Fruit fly (Drosophila melanogaster) whole organism, embryonic: ENCODE measurements around the gene CG6481.

Experiments
- B-H1 ChIP-seq: fragments of 200-800 bp; sonication (Bioruptor generic); IDR thresholded peaks from 3 replicates; pipeline ENCODE4 v1.3.6; 2022; ENCODE audit warnings: missing biosample characterization, missing genetic modification characterization
- BEAF-32 ChIP-seq: fragments of 200-800 bp; sonication (Bioruptor generic); optimal IDR thresholded peaks from 3 replicates; lab custom pipeline; 2017; ENCODE audit warnings: missing biosample characterization, missing genetic modification characterization, mild to moderate bottlenecking, moderate library complexity, missing genetic modification reagents
- CG10462 ChIP-seq: fragments of 200-800 bp; sonication (Bioruptor generic); optimal IDR thresholded peaks from 2 replicates; lab custom pipeline; 2016; ENCODE audit warnings: missing biosample characterization, missing genetic modification characterization
- CG11247 ChIP-seq: fragments of 200-800 bp; sonication (Bioruptor generic); IDR thresholded peaks from 2 replicates; pipeline ENCODE4 v1.3.6; 2022; ENCODE audit warnings: missing biosample characterization, missing genetic modification characterization
- CG11696 ChIP-seq: fragments of 200-800 bp; sonication (Bioruptor generic); IDR thresholded peaks from 2 replicates; pipeline ENCODE4 v1.3.6; 2022; ENCODE audit warnings: missing biosample characterization, missing genetic modification characterization
- CG12104 ChIP-seq: fragments of 200-800 bp; sonication (Bioruptor generic); optimal IDR thresholded peaks from 3 replicates; lab custom pipeline; 2016; ENCODE audit warnings: missing biosample characterization, missing genetic modification characterization
- CG12155 ChIP-seq: fragments of 200-800 bp; sonication (Bioruptor generic); optimal IDR thresholded peaks from 3 replicates; lab custom pipeline; 2016; ENCODE audit warnings: missing biosample characterization, missing genetic modification characterization
- CG12391 ChIP-seq: fragments of 200-800 bp; sonication (Bioruptor generic); optimal IDR thresholded peaks from 3 replicates; lab custom pipeline; 2018; ENCODE audit warnings: missing biosample characterization, mild to moderate bottlenecking, missing genetic modification characterization, moderate library complexity
- CG12744 ChIP-seq: fragments of 200-800 bp; sonication (Bioruptor generic); optimal IDR thresholded peaks from 2 replicates; lab custom pipeline; 2016; ENCODE audit warnings: missing biosample characterization, missing genetic modification characterization
- CG1529 ChIP-seq: fragments of 200-800 bp; sonication (Bioruptor generic); optimal IDR thresholded peaks from 3 replicates; lab custom pipeline; 2018; ENCODE audit warnings: missing biosample characterization, missing genetic modification characterization
- CG15514 ChIP-seq: fragments of 200-800 bp; sonication (Bioruptor generic); optimal IDR thresholded peaks from 3 replicates; lab custom pipeline; 2017; ENCODE audit warnings: missing biosample characterization, missing genetic modification characterization, mild to moderate bottlenecking, moderate library complexity, missing genetic modification reagents
- CG18262 ChIP-seq: fragments of 200-800 bp; optimal IDR thresholded peaks from 3 replicates; lab custom pipeline; 2019; ENCODE audit warnings: missing biosample characterization, mild to moderate bottlenecking, missing genetic modification characterization, moderate library complexity
- CG2120 ChIP-seq: fragments of 200-800 bp; sonication (Bioruptor generic); optimal IDR thresholded peaks from 3 replicates; lab custom pipeline; 2016; ENCODE audit warnings: missing biosample characterization, missing genetic modification characterization
- CG2199 ChIP-seq: fragments of 200-800 bp; sonication (Bioruptor generic); IDR thresholded peaks from 3 replicates; pipeline ENCODE4 v1.3.6; 2022; ENCODE audit warnings: missing biosample characterization, missing genetic modification characterization
- CG3065 ChIP-seq: fragments of 200-800 bp; sonication (Bioruptor generic); optimal IDR thresholded peaks from 2 replicates; lab custom pipeline; 2016; ENCODE audit warnings: missing biosample characterization, missing genetic modification characterization
- CG32767 ChIP-seq: fragments of 200-800 bp; sonication (Bioruptor generic); IDR thresholded peaks from 2 replicates; pipeline ENCODE4 v1.3.6; 2022; ENCODE audit warnings: missing biosample characterization, missing genetic modification characterization
- CG32772 ChIP-seq: fragments of 200-800 bp; sonication (Bioruptor generic); IDR thresholded peaks from 2 replicates; pipeline ENCODE4 v1.3.6; 2022; ENCODE audit warnings: missing biosample characterization, missing genetic modification characterization
- CG34422 ChIP-seq: fragments of 200-800 bp; sonication (Bioruptor generic); IDR thresholded peaks from 3 replicates; pipeline ENCODE4 v1.3.6; 2022; ENCODE audit warnings: missing biosample characterization, missing genetic modification characterization
- CG4282 ChIP-seq: fragments of 200-800 bp; sonication (Bioruptor generic); optimal IDR thresholded peaks from 2 replicates; lab custom pipeline; 2016; ENCODE audit warnings: missing biosample characterization, missing genetic modification characterization
- CG4707 ChIP-seq: fragments of 200-800 bp; sonication (Bioruptor generic); optimal IDR thresholded peaks from 2 replicates; lab custom pipeline; 2018; ENCODE audit warnings: missing biosample characterization, mild to moderate bottlenecking, missing genetic modification characterization, moderate library complexity
- CG4854 ChIP-seq: fragments of 200-800 bp; sonication (Bioruptor generic); optimal IDR thresholded peaks from 2 replicates; lab custom pipeline; 2016; ENCODE audit warnings: missing biosample characterization, missing genetic modification characterization, inconsistent platforms
- CG5245 ChIP-seq: fragments of 200-800 bp; sonication (Bioruptor generic); optimal IDR thresholded peaks from 3 replicates; lab custom pipeline; 2016; ENCODE audit warnings: missing biosample characterization, missing genetic modification characterization
- CG7372 ChIP-seq: fragments of 200-800 bp; sonication (Bioruptor generic); IDR thresholded peaks from 2 replicates; pipeline ENCODE4 v1.3.6; 2022; ENCODE audit warnings: missing biosample characterization, missing genetic modification characterization
- CG7963 ChIP-seq: fragments of 200-800 bp; sonication (Bioruptor generic); IDR thresholded peaks from 3 replicates; pipeline ENCODE4 v1.3.6; 2022; ENCODE audit warnings: missing biosample characterization, missing genetic modification characterization; ENCODE audit not compliant: partially characterized antibody
- CG9727 ChIP-seq: fragments of 200-800 bp; sonication (Bioruptor generic); optimal IDR thresholded peaks from 3 replicates; lab custom pipeline; 2017; ENCODE audit warnings: missing biosample characterization, mild to moderate bottlenecking, missing genetic modification characterization
- Dfd ChIP-seq, 2 experiments: fragments of >200 bp; optimal IDR thresholded peaks; 2 replicates each; lab custom pipeline; 2017; ENCODE audit warnings: missing biosample characterization in 2 of 2, missing genetic modification characterization in 2 of 2
- Ets65A ChIP-seq: fragments of 200-800 bp; sonication (Bioruptor generic); peaks from one replicate; lab custom pipeline; 2016; ENCODE audit warnings: missing biosample characterization, missing genetic modification characterization
- Gsc ChIP-seq: fragments of 200-800 bp; sonication (Bioruptor generic); IDR thresholded peaks from 2 replicates; pipeline ENCODE4 v1.3.6; 2022; ENCODE audit warnings: missing biosample characterization, missing genetic modification characterization
- HHEX ChIP-seq: fragments of 200-800 bp; sonication (Bioruptor generic); optimal IDR thresholded peaks from 3 replicates; lab custom pipeline; 2017; ENCODE audit warnings: missing biosample characterization, mild to moderate bottlenecking, missing genetic modification characterization, missing genetic modification reagents
- Hr39 ChIP-seq: fragments of >200 bp; optimal IDR thresholded peaks from 2 replicates; lab custom pipeline; 2017
- Hr78 ChIP-seq, 2 experiments: fragments of 200-800 bp in 1 of 2; fragments of >200 bp in 1 of 2; sonication (Bioruptor generic) in 1 of 2; optimal IDR thresholded peaks; 2 replicates each; lab custom pipeline; 2017 to 2019; ENCODE audit warnings: missing biosample characterization in 2 of 2, missing genetic modification characterization in 2 of 2, mild to moderate bottlenecking in 1 of 2, moderate library complexity in 1 of 2
- Med ChIP-seq: fragments of 200-800 bp; sonication (Bioruptor generic); peaks from one replicate; lab custom pipeline; 2016; ENCODE audit warnings: missing biosample characterization, missing genetic modification characterization, mild to moderate bottlenecking, inconsistent platforms, moderate library complexity
- Nf-YC ChIP-seq: fragments of 200-800 bp; optimal IDR thresholded peaks from 3 replicates; lab custom pipeline; 2019; ENCODE audit warnings: missing biosample characterization, mild to moderate bottlenecking, missing genetic modification characterization, moderate library complexity
- Pdp1 ChIP-seq, 2 experiments: fragments of 200-800 bp; sonication (Bioruptor generic); optimal IDR thresholded peaks; 3 replicates each; lab custom pipeline; 2016; ENCODE audit warnings: missing biosample characterization in 2 of 2, missing genetic modification characterization in 2 of 2, mild to moderate bottlenecking in 1 of 2, moderate library complexity in 1 of 2
- Ravus ChIP-seq: fragments of 200-800 bp; sonication (Bioruptor generic); IDR thresholded peaks from 2 replicates; pipeline ENCODE4 v1.3.6; 2022; ENCODE audit warnings: missing biosample characterization, missing genetic modification characterization
- Sox102F ChIP-seq: fragments of 200-800 bp; sonication (Bioruptor generic); optimal IDR thresholded peaks from 2 replicates; lab custom pipeline; 2018; ENCODE audit warnings: missing biosample characterization, mild to moderate bottlenecking, missing genetic modification characterization, moderate library complexity
- az2 ChIP-seq: fragments of 200-800 bp; sonication (Bioruptor generic); optimal IDR thresholded peaks from 3 replicates; lab custom pipeline; 2016; ENCODE audit warnings: missing biosample characterization, missing genetic modification characterization
- emc ChIP-seq: fragments of 200-800 bp; sonication (Bioruptor generic); optimal IDR thresholded peaks from 2 replicates; lab custom pipeline; 2016; ENCODE audit warnings: missing biosample characterization, missing genetic modification characterization
- gfzf ChIP-seq: fragments of 200-800 bp; sonication (Bioruptor generic); optimal IDR thresholded peaks from 2 replicates; lab custom pipeline; 2016; ENCODE audit warnings: missing biosample characterization, mild to moderate bottlenecking, missing genetic modification characterization, moderate library complexity
- gro ChIP-seq: fragments of 200-800 bp; sonication (Bioruptor generic); optimal IDR thresholded peaks from 2 replicates; lab custom pipeline; 2016; ENCODE audit warnings: missing biosample characterization, missing genetic modification characterization
- mam ChIP-seq: fragments of 200-800 bp; sonication (Bioruptor generic); optimal IDR thresholded peaks from 3 replicates; lab custom pipeline; 2016; ENCODE audit warnings: missing biosample characterization, missing genetic modification characterization
- nau ChIP-seq: fragments of 200-800 bp; sonication (Bioruptor generic); optimal IDR thresholded peaks from 3 replicates; lab custom pipeline; 2017; ENCODE audit warnings: missing biosample characterization, mild to moderate bottlenecking, missing genetic modification characterization, missing genetic modification reagents
- phol ChIP-seq: fragments of 200-800 bp; sonication (Bioruptor generic); optimal IDR thresholded peaks from 3 replicates; lab custom pipeline; 2018; ENCODE audit warnings: missing biosample characterization, mild to moderate bottlenecking, missing genetic modification characterization, moderate library complexity
- prd ChIP-seq, 3 experiments: fragments of >200 bp in 2 of 3; fragments of 200-800 bp in 1 of 3; sonication (Bioruptor generic) in 1 of 3; optimal IDR thresholded peaks in 2 of 3; IDR thresholded peaks in 1 of 3; 2 replicates in 2 of 3; 3 replicates in 1 of 3; pipeline versions ENCODE4 v1.3.6 to Lab custom; 2017 to 2022; ENCODE audit warnings: missing biosample characterization in 1 of 3, missing genetic modification characterization in 1 of 3
- ranshi ChIP-seq: fragments of 200-800 bp; sonication (Bioruptor generic); IDR thresholded peaks from 2 replicates; pipeline ENCODE4 v1.3.6; 2022; ENCODE audit warnings: missing biosample characterization, missing genetic modification characterization
- schlank ChIP-seq: fragments of 200-800 bp; sonication (Bioruptor generic); optimal IDR thresholded peaks from 2 replicates; lab custom pipeline; 2018; ENCODE audit warnings: missing biosample characterization, mild to moderate bottlenecking, missing genetic modification characterization
- sens-2 ChIP-seq: fragments of 200-800 bp; sonication (Bioruptor generic); IDR thresholded peaks from 2 replicates; pipeline ENCODE4 v1.3.6; 2022; ENCODE audit warnings: missing biosample characterization, missing genetic modification characterization
- sim ChIP-seq: fragments of 200-800 bp; sonication (Bioruptor generic); IDR thresholded peaks from 2 replicates; pipeline ENCODE4 v1.3.6; 2022; ENCODE audit warnings: missing biosample characterization, missing genetic modification characterization
- trh ChIP-seq: fragments of 200-800 bp; sonication (Bioruptor generic); optimal IDR thresholded peaks from 2 replicates; lab custom pipeline; 2016; ENCODE audit warnings: missing biosample characterization, missing genetic modification characterization
- ttk ChIP-seq: fragments of 200-800 bp; sonication (Bioruptor generic); IDR thresholded peaks from 2 replicates; pipeline ENCODE4 v2.1.2; 2022; ENCODE audit warnings: missing biosample characterization, missing genetic modification characterization
- zf30C ChIP-seq: fragments of 200-800 bp; sonication (Bioruptor generic); optimal IDR thresholded peaks from 3 replicates; lab custom pipeline; 2018; ENCODE audit warnings: missing biosample characterization, mild to moderate bottlenecking, missing genetic modification characterization

CG6481 gene

DNA sequence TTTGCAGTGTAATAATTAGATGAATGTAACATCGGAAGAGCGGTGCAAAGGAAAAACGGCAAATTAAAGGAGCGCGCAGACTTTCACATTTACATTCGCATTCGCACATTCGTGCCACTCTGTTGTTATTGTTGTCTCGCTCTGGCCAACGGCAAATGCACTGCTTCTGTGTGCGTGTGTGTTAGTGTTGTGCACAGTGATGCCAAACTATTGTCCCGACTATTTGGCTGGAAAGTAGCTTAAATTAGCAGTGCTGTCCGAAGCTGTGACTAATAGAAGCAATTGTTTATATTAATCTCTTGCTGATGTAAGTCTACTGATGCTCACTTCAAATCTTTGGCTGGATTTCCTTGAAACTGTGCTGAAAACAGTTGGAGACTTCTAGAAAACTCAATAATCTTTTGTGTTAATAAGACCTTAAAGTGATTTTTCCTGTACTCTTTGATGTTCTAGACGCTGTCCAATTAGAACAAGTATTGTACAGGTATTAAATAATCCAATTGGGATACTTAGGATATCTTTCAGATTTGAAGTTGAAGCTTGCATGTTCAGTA lies 6.2 kb downstream of the CG6481 start (continued):
- TF ChIP-seq CG4282 (GFP tag; lab: Kevin White, UChicago) (peak; percentile 35), nau (GFP tag; lab: Kevin White, UChicago) (no peak), Hr78 (GFP tag; optimal IDR thresholded peaks at IDR 0.05; lab: Kevin White, UChicago) (no peak), Nf-YC (tag; lab: Kevin White, UChicago) (peak; percentile 22), B-H1 (GFP tag; lab: Robert Waterston, UW) (no peak), sens-2 (GFP tag; lab: Robert Waterston, UW) (no peak), gfzf (no peak), emc (GFP tag; lab: Kevin White, UChicago) (no peak), CG3065 (GFP tag; lab: Kevin White, UChicago) (no peak), CG12391 (tag; lab: Kevin White, UChicago) (peak; percentile 32), Med (GFP tag; lab: Kevin White, UChicago) (peak; percentile 66), CG9727 (GFP tag; lab: Kevin White, UChicago) (no peak), CG32772 (no peak), az2 (GFP tag; lab: Kevin White, UChicago) (no peak), CG2199 (GFP tag; lab: Robert Waterston, UW) (0 out of 3 replicates have a peak, but pooled peaks have one; percentile 39), prd (optimal IDR thresholded peaks at IDR 0.05; lab: Kevin White, UChicago) (no peak), prd (GFP tag; IDR thresholded peaks at IDR 0.05; lab: Robert Waterston, UW) (peak; percentile 57; the same call in 2 of the 3 replicates), CG5245 (GFP tag; lab: Kevin White, UChicago) (no peak), Gsc (no peak), Dfd (GFP tag; optimal IDR thresholded peaks at IDR 0.05; lab: Kevin White, UChicago) (no peak), ranshi (GFP tag; lab: Robert Waterston, UW) (no peak), CG11247 (GFP tag; lab: Robert Waterston, UW) (no peak), ttk (no peak), Sox102F (no peak), Ets65A (GFP tag; lab: Kevin White, UChicago) (peak; percentile 58), BEAF-32 (GFP tag; lab: Kevin White, UChicago) (no peak), CG34422 (0 out of 3 replicates have a peak, but pooled peaks have one; percentile 6), CG7963 (no peak), CG4854 (GFP tag; lab: Kevin White, UChicago) (no peak), mam (GFP tag; lab: Kevin White, UChicago) (peak; percentile 49), trh (GFP tag; lab: Kevin White, UChicago) (no peak), CG11696 (GFP tag; lab: Robert Waterston, UW) (no peak), Hr39 (lab: Kevin White, UChicago) (no peak), CG18262 (tag; lab: Kevin White, UChicago) (peak; percentile 35), CG12744 (GFP tag; lab: Kevin White, UChicago) (no peak), Ravus (GFP tag; lab: Robert Waterston, UW) (no peak), CG12104 (GFP tag; lab: Kevin White, UChicago) (no peak), zf30C (GFP tag; lab: Kevin White, UChicago) (peak; percentile 24), phol (tag; lab: Kevin White, UChicago) (no peak), gro (no peak), CG7372 (GFP tag; lab: Robert Waterston, UW) (no peak), schlank (no peak), CG1529 (GFP tag; lab: Kevin White, UChicago) (no peak), HHEX (GFP tag; lab: Kevin White, UChicago) (no peak), CG4707 (GFP tag; lab: Kevin White, UChicago) (no peak), CG2120 (GFP tag; lab: Kevin White, UChicago) (peak; percentile 52), sim (GFP tag; lab: Robert Waterston, UW) (no peak), CG10462 (GFP tag; lab: Kevin White, UChicago) (no peak), Pdp1 (GFP tag; optimal IDR thresholded peaks at IDR 0.05; lab: Kevin White, UChicago) (peak; percentile 7 to 34), CG15514 (GFP tag; lab: Kevin White, UChicago) (peak; percentile 1), CG32767 (GFP tag; lab: Robert Waterston, UW) (no peak), CG12155 (GFP tag; lab: Kevin White, UChicago) (no peak)
